Worm (Caenorhabditis elegans) whole organism, young adult: ENCODE measurements around the gene nspg-9.

Source experiments
- F37B4.10 ChIP-seq: fragments of 200-800 bp; sonication (Bioruptor generic); IDR thresholded peaks from 2 replicates; pipeline ENCODE4 v1.3.6; 2022; ENCODE audit warnings: missing genetic modification characterization, missing compliant biosample characterization
- dpff-1 ChIP-seq: sonication (generic microtip); optimal IDR thresholded peaks from 2 replicates; lab custom pipeline; 2017; ENCODE audit warnings: mild to moderate bottlenecking, missing genetic modification characterization, missing compliant biosample characterization
- efl-1 ChIP-seq: fragments of 150-350 bp; optimal IDR thresholded peaks from 2 replicates; lab custom pipeline; 2014; ENCODE audit warnings: missing biosample characterization, missing genetic modification reagents, missing genetic modification characterization
- lsl-1 ChIP-seq: fragments of 200-800 bp; sonication (Bioruptor generic); optimal IDR thresholded peaks from 2 replicates; lab custom pipeline; 2018; ENCODE audit warnings: mild to moderate bottlenecking, missing genetic modification characterization, moderate library complexity, missing compliant biosample characterization
- nhr-120 ChIP-seq: fragments of 200-800 bp; sonication (Bioruptor generic); IDR thresholded peaks from 2 replicates; pipeline ENCODE4 v1.3.6; 2022; ENCODE audit warnings: missing genetic modification characterization, missing compliant biosample characterization

ce11 chrIV:14464065-14464567, 7.4 kb downstream of the nspg-9 start, which contains the start of gene dld-1:
- peak; percentile 94 for TF ChIP-seq efl-1 (GFP tag; lab: Kevin White, UChicago)
- TF ChIP-seq dpff-1, result no peak
- no peak for TF ChIP-seq nhr-120
- TF ChIP-seq lsl-1 (GFP tag; lab: Kevin White, UChicago), result peak; percentile 76
- no peak for TF ChIP-seq F37B4.10 (GFP tag; lab: Robert Waterston, UW)
